Fruit fly (Drosophila melanogaster): ENCODE measurements around the gene Mur2B.

The Mur2B gene

DNA sequence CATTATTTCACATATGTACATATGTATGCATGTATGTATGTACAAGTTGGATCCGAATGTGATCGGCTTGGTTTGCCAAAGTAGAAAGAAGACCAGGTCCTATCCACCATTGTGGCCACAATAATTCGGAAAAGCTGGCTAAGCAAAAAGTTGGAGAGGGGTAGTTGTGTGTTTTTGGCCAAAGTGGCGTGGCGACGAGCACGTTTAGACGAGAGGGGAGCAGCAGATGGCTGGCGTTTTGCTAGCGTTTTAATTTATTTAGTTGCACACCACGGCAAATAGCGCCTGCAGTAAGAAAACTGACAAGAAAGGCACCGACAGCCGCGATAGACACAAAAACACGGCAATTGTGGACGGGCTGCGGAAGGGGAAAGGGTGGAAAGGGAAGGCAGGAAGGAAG, 43.4 kb downstream of the Mur2B start:
- no peak for TF ChIP-seq CG8478 (optimal IDR thresholded peaks at IDR 0.05)
- no peak for TF ChIP-seq CTCF (optimal IDR thresholded peaks at IDR 0.05)

DNA sequence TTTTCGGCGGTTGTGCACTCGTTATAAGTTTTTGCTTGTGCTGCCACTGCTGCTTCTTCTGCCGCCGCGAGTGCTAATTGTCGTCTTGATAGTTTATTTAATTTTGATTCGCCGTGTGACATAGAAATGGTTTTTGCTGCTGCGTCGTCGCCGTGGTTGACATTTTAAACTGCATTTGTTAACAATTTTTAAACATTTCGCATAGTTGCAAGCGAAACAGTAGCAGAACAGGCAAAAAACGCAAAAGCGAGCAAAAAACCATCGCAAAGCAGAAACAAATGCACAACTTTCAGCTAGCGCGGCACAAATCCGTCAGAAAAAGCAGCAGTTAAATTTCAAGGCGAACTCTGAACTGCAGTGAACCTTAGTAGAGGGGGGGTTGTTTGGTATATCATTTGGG, 44.9 kb downstream of the Mur2B start:
- TF ChIP-seq CTCF (optimal IDR thresholded peaks at IDR 0.05) (no peak), CG8478 (optimal IDR thresholded peaks at IDR 0.05) (no peak)

DNA sequence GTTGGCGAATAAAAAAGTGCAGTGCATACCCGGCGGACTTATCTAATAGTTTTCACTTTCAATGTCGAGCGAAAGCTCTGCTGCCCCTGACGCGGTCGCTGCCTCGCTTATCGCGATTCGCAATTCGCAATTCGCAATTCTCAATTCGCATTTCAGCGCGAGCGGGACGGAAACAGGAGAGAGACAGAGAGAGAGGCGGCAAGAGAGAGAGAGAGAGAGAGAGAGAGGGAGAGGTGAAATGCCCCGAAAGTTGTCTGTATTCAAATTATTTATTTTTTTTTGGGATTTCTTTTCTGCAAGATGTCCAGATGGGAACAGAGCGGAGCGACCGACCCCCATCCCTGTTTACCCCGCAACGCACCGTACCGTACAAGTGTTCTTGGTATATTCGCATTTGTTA, 45.4 kb downstream of the Mur2B start:
- TF ChIP-seq CG8478 (optimal IDR thresholded peaks at IDR 0.05) (no peak), CTCF (optimal IDR thresholded peaks at IDR 0.05) (no peak)

DNA sequence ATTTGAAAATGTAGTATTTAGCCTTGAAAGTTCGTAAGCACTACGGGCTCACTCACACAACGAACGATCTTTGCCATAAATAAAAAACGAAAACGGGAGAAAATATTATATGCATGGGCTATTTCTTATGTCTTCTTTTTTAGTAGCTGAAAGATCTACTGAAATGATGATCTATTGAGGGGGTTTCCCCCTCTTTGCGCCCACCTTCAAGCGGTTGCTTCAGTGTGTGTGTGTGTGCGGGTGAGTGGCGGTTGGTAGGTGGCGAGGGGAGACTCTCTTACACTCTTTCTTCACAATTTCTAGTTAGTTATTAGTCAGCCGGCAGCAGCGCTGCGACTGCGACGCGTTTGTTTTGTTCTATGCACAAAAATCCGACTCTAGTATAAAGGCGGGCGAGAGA, 47.2 kb downstream of the Mur2B start:
- TF ChIP-seq CG8478 (optimal IDR thresholded peaks at IDR 0.05), result no peak
- no peak for TF ChIP-seq CTCF (optimal IDR thresholded peaks at IDR 0.05)

DNA sequence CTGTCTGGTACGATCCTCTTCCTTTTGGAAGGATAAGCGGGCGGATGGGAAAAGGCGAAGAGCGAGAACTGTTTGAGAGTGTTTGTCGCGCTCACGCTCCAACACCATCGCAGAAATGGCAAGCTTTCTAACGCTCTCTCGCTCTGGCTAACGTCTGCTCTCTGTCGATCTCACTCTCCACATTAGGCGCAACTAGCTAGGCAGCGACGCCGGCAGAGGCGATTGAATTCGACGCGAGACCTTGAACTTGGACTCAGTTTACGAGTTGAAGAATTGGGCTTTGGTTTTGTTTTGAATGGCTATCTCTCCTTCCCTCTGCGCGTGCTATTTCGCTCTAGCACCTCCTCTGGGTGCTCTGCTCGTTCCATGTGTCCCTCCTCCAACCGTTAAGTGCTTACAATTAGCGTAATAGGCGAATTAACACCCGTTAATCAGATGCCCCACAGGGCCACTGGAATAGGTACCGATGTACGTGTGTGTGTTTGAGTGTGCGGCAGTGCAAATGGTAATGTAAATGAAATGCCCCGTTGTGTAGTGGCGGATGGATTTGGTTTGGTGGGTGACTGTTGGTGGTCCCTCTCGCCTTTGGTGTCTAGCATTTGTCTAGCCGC, 48.8 kb downstream of the Mur2B start:
- TF ChIP-seq CG8478 (optimal IDR thresholded peaks at IDR 0.05), result no peak
- no peak for TF ChIP-seq CTCF (optimal IDR thresholded peaks at IDR 0.05)

DNA sequence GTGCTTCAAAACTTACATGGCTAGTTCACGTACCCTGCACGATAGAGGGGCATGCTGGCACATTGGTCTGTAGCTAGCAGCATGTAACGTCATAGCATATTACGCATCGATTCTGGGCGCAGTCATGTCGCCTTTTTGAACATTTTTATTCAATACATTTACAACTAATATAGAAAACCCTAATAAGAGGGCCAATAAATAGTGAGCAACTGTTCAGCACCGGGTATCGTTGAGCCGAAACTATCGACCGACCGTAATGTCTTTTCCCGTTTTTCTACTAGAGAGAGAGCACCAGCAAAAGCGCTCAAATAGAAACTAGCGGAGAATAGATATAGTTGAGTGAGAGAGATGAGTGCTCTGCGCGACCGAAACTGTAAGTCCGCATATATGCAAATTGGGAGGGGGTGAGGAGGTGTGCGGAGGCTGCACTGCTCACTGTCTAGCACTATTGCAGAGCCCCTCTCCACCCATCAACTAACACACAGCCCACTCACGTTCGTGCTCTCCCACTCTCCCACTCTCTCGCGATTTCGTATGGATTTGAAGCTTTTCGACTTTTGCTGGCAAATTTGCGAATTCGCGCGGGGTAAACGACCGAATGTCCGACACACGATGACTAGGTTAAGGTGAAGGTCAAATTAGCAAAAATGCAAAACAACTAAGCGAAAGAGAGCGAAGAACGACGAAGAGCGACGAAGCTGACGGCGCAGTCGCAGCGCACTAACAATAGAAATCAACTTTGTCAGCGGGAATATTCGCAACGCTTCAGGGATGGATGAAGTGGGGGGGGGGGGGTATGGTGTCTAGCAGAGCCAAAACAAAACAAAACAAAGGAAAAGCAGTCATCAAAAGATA, 49.6 kb downstream of the Mur2B start:
- TF ChIP-seq CTCF (optimal IDR thresholded peaks at IDR 0.05), result no peak
- no peak for TF ChIP-seq CG8478 (optimal IDR thresholded peaks at IDR 0.05)

DNA sequence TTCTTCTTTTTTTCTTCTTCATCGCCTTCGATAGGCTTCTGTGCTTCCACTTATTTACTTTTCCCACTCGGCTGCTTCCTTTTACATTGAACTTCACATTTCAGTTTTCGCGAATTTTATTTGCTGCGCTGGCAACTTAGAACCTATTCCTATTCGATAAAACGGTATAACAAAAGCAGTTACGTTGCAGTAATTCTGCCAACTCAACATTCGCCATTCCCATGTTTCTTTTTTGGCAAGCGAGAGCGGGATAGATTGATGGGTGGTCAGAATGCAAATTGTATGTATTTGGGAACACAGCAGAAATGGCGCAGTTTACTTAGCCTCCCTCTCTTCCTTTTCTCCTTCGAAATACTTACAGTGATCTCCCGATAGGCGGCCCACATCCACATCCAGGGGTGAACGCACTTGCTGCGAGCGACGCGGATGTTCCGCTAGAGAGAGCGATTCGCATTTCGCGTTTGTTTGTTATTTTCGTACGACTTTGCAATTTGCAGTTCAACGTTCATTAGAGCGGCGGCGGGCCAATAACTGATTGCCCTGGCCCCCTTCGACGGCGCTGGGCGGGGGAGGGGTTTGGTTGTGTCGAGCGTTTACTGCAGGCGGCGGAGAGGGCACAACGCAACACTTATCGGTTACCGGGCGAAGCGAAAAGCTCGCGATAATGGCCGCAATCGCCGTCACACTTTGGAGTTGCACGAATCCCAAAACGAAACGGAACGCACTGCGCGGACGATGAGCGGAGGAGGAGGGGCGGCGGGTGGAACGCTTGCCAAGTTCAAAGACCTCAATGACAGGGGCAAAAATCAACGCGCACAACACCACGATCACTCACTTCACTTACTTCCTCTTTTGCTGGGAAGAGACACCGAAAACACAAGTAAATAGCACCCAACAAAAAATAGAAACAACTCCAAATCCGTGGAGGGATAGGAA, 50.6 kb downstream of the Mur2B start:
- TF ChIP-seq CTCF (optimal IDR thresholded peaks at IDR 0.05), result no peak
- no peak for TF ChIP-seq CG8478 (optimal IDR thresholded peaks at IDR 0.05)

DNA sequence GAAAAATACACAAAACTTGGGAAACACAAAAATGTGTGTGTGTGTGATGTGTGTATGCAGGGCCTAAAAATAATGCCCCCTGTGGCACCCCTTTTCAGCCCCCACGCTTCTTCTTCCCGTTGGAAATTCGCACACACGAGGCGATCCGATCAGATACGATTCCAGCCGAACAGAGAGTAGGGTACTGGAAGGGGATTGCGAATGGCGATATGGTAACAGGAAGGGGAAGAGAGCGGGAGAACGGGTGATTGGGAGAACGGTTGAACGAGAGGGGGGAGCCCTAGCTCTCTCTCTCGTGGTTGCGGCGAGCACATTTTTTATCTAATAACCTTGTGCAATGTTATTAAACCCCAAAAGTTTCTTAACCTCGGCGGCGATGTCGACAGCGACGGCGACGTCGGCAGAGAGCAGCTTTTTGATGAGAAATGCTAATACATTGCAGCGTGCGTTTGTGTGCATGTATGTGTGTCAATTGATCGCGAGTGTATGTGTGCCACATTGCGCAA, 51.6 kb downstream of the Mur2B start:
- TF ChIP-seq CG8478 (optimal IDR thresholded peaks at IDR 0.05), result no peak
- TF ChIP-seq CTCF (optimal IDR thresholded peaks at IDR 0.05), result no peak

DNA sequence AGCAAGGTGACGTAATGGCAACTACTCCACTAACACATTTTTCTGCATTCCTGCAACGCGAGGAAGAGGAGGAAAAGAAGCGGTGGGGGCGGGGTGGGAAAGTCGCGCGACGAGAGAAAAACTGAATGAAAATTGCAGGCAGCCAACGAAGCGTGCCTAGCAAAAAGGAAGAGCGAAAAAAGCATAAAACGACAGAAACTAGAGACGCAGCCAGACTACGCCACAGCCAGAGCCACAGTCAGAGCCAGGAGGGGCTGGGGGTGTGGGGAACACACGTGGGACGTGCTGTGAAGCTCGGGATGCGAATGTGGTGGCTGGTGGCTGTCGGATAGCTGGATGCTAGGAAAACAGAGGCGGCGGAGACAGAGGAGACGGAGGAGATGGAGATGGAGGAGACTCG, 54.2 kb downstream of the Mur2B start:
- TF ChIP-seq CG8478 (optimal IDR thresholded peaks at IDR 0.05) (no peak), CTCF (optimal IDR thresholded peaks at IDR 0.05) (no peak)

DNA sequence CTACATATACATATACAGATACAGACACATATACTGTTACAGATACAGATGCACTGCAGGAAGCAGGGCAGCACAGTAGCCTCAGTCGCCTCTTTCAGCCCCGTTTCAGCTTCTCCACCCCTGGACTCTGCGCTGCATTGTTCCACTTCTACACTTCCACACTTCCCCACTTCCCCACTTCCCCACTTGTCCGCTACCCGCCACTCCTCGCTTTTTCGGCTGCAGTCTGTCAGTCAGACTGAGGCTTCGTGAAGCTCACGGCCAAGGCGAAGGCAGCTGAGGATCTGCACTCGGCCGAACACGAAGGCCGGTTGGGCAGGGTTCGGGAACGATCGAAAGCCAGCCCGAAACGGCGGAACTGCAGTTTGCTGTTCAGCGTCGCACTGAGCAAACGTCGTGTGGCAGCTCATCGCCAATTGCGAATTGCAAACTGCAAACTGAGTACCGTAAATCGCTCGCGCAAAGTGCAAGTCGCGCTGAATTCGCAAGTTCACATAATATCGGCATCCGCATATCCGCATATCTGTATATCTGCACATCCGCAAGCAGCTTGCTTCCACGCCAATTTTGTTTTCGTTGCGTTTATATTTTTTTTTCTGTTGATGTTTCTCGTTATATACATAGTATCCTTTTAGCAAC, 55.2 kb downstream of the Mur2B start:
- TF ChIP-seq CG8478 (optimal IDR thresholded peaks at IDR 0.05) (no peak), CTCF (optimal IDR thresholded peaks at IDR 0.05) (no peak)

DNA sequence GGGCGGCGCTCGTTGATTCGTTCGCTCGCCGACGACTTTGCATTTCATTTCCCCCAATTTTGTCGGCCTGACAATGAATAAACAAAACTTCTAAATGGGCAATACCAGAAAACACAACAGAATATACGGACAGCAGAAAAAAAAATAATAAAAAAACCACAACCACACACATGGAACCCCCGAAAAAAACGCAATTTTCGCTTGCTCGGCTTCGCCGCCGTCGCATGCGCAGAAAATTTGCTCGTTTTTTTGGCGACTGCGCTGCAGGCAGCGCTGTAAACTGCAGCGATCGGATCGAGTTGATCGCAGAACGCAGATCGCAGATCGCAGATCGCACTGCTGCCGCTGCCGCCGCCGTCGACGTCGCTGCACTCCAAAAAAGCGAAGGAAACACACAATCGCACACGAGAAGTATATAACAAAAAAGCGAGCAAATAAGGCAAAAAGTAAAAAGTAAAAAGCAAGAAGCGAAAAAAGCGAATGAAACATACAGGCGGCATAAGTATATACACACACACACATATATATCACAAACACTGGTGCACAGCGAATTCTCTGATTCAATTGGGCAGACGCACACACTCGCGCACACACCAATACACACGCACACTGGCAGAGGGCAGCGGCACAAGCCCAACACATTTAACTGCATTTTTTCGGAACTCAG, 56.8 kb downstream of the Mur2B start:
- TF ChIP-seq CTCF (optimal IDR thresholded peaks at IDR 0.05) (no peak), CG8478 (optimal IDR thresholded peaks at IDR 0.05) (no peak)

DNA sequence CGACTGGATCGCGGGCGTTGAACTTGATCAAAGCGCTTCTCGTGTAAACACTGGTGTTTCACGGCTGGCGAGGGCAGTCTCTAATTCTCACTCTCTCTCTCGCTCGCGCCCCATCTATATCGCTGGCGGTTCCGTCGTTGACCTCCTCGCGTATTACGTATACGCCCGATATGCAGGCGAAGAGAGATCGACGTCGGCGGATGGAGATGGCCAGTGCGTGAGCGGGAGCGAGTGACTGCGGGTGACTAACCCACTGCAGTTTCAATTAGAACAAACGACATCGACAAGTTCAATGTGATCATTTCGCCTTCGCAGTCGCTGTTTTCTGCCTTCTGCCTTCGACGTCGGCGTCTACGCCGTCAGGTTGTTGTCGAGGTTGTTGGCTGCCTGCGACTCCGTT, 58.5 kb downstream of the Mur2B start:
- TF ChIP-seq CG8478 (optimal IDR thresholded peaks at IDR 0.05), result no peak
- TF ChIP-seq CTCF (optimal IDR thresholded peaks at IDR 0.05), result no peak

DNA sequence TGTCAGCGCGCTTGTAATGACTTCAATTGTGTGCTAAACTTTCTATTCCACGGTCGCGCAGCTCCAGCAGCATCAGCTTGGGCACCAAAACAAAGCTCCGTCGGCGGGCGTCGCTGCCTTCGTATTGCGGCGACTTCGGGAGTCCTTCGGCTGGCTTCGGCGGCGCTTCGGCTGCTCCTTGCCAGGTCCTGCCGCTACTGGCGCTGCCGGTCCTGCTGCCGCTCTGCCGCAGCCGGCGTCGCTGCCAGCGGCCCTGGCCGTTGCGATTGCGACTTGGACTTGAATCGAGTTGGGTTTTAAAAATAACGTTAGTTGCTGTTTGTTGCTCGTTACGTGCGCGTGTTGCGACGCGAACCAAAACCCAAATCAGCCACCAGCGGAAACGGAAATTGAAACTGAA, 60.1 kb downstream of the Mur2B start:
- TF ChIP-seq CG8478 (optimal IDR thresholded peaks at IDR 0.05), result no peak
- TF ChIP-seq CTCF (optimal IDR thresholded peaks at IDR 0.05), result no peak

DNA sequence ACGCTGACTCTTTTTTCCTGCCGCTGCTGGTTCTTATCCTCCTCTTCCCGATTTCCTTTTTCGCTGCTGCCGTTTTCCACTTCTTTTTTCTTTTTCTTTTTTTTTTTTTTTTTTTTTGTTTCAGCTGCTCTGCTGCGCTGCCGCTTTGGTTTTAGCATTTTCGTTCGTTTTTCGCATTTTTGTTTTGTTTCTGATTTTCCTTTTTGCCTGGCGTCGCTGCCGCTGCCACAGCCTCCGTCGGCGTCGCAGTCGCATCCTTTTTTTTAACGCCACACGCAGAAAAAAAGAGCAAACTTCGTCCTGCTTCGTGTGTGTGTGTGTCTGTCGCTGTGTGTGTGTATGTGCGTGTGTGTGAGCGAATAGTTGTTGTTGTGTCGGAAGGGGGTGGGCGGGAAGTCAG, 60.8 kb downstream of the Mur2B start:
- no peak for TF ChIP-seq CG8478 (optimal IDR thresholded peaks at IDR 0.05)
- no peak for TF ChIP-seq CTCF (optimal IDR thresholded peaks at IDR 0.05)
